Fruit fly (Drosophila melanogaster) whole organism: ENCODE data around the gene Mtl.

ENCODE experiments used
- CG8478 ChIP-seq: fragments of >200 bp; optimal IDR thresholded peaks from 2 replicates; lab custom pipeline; 2018; ENCODE audit warnings: inconsistent platforms
- Dll ChIP-seq: fragments of >200 bp; optimal IDR thresholded peaks from 2 replicates; lab custom pipeline; 2017
- EcR ChIP-seq, 2 experiments: fragments of >200 bp; optimal IDR thresholded peaks; 2 replicates each; lab custom pipeline; 2017; ENCODE audit warnings: missing biosample characterization in 2 of 2, missing genetic modification characterization in 2 of 2, missing genetic modification reagents in 2 of 2
- pan ChIP-seq: fragments of >200 bp; optimal IDR thresholded peaks from 2 replicates; lab custom pipeline; 2017
- psq ChIP-seq: fragments of >200 bp; optimal IDR thresholded peaks from 2 replicates; lab custom pipeline; 2017
- usp ChIP-seq: fragments of >200 bp; optimal IDR thresholded peaks from 2 replicates; lab custom pipeline; 2017; ENCODE audit warnings: missing biosample characterization, missing genetic modification characterization, mixed read lengths

Gene Mtl

DNA sequence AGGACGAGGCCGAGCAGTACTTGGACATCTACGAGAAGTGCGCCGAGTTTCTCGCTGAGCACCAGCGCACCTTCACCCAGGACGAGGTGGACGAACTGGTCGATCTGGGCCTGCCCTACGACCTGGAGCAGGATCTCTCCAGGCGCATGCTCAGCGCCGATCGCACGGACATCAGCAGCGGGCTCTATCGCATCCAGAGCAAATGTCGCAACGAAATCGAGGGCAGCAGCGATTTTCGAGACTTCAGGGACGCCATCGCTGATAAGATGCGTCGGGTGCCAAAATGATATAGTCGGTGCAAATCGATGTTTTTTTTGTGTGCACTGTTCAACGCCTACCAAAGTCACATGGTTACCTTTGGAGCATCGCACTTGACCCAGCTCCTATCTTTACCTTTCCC lies 43.5 kb downstream of the Mtl start:
- TF ChIP-seq pan (lab: Kevin White, UChicago) = no peak
- TF ChIP-seq Dll (lab: Kevin White, UChicago) = no peak
- TF ChIP-seq EcR (GFP tag; optimal IDR thresholded peaks at IDR 0.05; lab: Kevin White, UChicago) = no peak
- no peak for TF ChIP-seq usp (GFP tag; lab: Kevin White, UChicago)
- no peak for TF ChIP-seq CG8478 (lab: Kevin White, UChicago)
- TF ChIP-seq psq (lab: Kevin White, UChicago) = no peak

DNA sequence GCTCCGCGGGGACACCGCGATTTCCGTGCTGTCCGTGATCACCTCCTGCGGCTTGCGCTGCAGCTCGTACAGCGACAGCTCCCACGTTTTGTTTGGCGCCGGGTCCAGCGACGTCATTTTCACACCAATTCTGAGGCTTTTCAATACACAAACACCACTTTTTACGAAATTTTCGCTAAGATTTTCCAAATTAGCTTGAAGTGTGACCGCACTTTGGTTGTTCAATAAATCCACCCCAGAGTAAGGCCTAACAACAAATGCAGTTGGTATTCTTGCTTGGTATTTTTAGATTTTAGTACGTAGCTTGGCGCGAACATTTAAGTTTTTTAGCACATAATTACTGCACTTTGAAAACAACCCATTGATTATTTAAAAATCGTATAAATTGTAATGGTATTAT lies 45.6 kb downstream of the Mtl start, which contains the start of gene Sce:
TSS of gene Sce (minus strand) at position 231 of the 400 bp plus-strand sequence.
- TF ChIP-seq Dll (lab: Kevin White, UChicago) (no peak), usp (GFP tag; lab: Kevin White, UChicago) (no peak)

DNA sequence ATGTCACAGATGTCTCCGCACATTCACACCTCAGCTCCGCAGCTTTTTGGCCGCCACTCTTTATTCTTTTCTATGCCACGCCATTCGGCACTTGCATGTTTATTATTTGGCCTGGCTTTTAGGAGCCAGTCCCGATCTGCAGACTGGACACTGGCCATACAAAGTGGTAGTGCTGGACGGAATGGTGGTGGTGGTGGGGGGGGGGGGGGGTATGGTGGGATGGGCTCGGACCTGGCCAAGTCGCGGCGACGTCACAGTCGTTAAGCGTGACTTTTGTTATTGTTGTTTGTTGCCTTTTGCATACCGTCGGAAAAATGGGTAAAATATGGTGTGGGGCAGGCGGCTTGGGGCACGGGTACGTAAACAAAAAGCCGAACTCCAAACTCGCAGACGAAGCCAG lies 48.9 kb downstream of the Mtl start:
- TF ChIP-seq psq (lab: Kevin White, UChicago) (no peak), CG8478 (lab: Kevin White, UChicago) (no peak), EcR (GFP tag; optimal IDR thresholded peaks at IDR 0.05; lab: Kevin White, UChicago) (no peak), usp (GFP tag; lab: Kevin White, UChicago) (no peak), Dll (lab: Kevin White, UChicago) (no peak), pan (lab: Kevin White, UChicago) (no peak)

DNA sequence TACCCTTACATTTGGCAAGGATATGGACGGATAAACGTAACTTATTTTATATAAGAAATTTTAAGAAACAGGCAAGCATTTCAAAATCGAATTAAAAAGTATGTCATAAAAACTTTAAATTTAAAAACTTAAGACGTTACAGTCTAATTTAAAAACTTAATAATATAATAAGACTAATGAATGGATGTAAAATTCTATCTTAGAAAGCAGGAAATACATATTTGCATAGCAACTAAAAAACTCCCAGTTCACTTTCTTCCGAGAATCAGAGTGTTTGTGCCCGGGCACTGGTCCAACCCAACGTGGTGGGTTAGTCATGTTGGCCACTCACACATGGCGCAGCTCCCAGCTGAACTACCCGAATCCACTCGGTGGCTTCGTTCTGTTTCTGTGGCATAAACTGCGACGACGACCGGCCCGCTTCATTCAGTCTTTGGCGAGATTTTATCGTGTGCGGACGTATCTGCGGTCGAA lies 49.4 kb downstream of the Mtl start, which contains the start of gene CG12880:
TSS of gene CG12880 (plus strand) at position 424 of the 474 bp plus-strand sequence.
- TF ChIP-seq CG8478 (lab: Kevin White, UChicago) (no peak), psq (lab: Kevin White, UChicago) (no peak), Dll (lab: Kevin White, UChicago) (no peak), usp (GFP tag; lab: Kevin White, UChicago) (no peak), pan (lab: Kevin White, UChicago) (no peak), EcR (GFP tag; optimal IDR thresholded peaks at IDR 0.05; lab: Kevin White, UChicago) (no peak)

- no peak for TF ChIP-seq pan (lab: Kevin White, UChicago)
- TF ChIP-seq Dll (lab: Kevin White, UChicago) = no peak
- TF ChIP-seq psq (lab: Kevin White, UChicago) = no peak
- TF ChIP-seq CG8478 (lab: Kevin White, UChicago) = no peak
- no peak for TF ChIP-seq usp (GFP tag; lab: Kevin White, UChicago)
- TF ChIP-seq EcR (GFP tag; optimal IDR thresholded peaks at IDR 0.05; lab: Kevin White, UChicago) = no peak
These were observed 51.8 kb downstream of the Mtl start, which contains the start of gene CG31055 for dm6 chr3R:27688034-27688433. Gene CG31055, minus strand, starts transcription at chr3R:27688134.
